Worm (Caenorhabditis elegans) whole organism, L4/young adult: ENCODE results near the gene F22B5.5.

ENCODE experiments used
- W03F9.2 ChIP-seq: fragments of 150-350 bp; optimal IDR thresholded peaks from 2 replicates; lab custom pipeline; 2014; ENCODE audit warnings: missing biosample characterization, missing genetic modification characterization
- dao-5 ChIP-seq: sonication (generic microtip); optimal IDR thresholded peaks from 2 replicates; lab custom pipeline; 2016; ENCODE audit warnings: missing genotype, missing genetic modification characterization, moderate library complexity, missing compliant biosample characterization
- him-1 ChIP-seq: sonication (generic microtip); optimal IDR thresholded peaks from 2 replicates; lab custom pipeline; 2016; ENCODE audit warnings: missing genotype, missing genetic modification reagents, missing genetic modification characterization, missing compliant biosample characterization

DNA sequence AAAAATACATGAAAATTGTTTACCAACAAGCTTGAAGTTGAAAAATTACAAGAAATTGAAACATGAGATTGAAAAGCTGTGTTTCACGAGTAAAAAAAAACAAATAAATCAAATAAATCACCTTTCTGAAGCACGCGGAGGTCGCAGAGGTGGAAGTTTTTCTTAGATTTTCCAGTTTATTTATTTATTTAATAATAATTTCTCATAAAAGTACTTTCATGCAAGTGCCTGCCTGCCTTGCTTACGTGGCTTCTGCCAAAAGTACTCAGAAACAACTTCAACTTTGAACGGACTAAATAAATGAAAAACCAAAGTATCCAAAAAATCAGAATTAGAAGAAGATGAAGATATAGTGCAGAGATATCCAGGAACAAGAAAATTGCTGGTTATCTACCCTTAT, 22.5 kb downstream of the F22B5.5 start, which contains the start of gene acp-2:
- TF ChIP-seq W03F9.2 (tag; lab: Kevin White, UChicago) (no peak), him-1 (tag; lab: Kevin White, UChicago) (no peak), dao-5 (tag; lab: Kevin White, UChicago) (no peak)
